Fruit fly (Drosophila melanogaster): ENCODE measurements around the gene Atg3.

DNA sequence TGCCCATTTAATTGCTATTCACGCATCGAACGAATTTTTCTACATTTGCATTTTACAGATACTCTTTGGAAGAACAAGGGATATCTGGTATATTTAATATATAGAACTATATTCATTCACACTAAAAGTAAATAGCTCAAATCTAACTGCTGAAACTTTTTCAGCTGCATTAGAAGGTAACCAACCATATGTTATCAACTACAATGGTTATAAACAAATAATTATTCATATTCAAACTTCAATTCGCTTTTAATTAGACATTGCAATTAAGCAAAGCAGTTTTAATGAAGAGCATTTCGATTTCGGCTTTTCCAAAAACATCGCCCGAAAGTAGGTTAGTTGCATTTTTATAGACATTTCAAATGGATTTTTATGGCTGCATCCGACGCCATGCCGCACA, 47.9 kb downstream of the Atg3 start:
- TF ChIP-seq B-H1 (GFP tag; IDR thresholded peaks at IDR 0.05) = no peak
- no peak for TF ChIP-seq CG4404 (GFP tag; IDR thresholded peaks at IDR 0.05)
- no peak for TF ChIP-seq psq (GFP tag; optimal IDR thresholded peaks at IDR 0.05)
- TF ChIP-seq CG17385 (GFP tag; optimal IDR thresholded peaks at IDR 0.05) = no peak

Data from whole organism, embryonic.